Worm (Caenorhabditis elegans): ENCODE results near the gene srab-14.

Gene srab-14

ce11 chrII:7489605-7490004, 9.7 kb downstream of the srab-14 start, which contains the start of gene D1022.9:
D1022.9 (minus strand) TSS chrII:7489705.
- TF ChIP-seq ceh-45 (GFP tag; IDR thresholded peaks at IDR 0.05) (no peak), pha-2 (tag; optimal IDR thresholded peaks at IDR 0.05) (no peak), Y22D7AL.16 (tag; optimal IDR thresholded peaks at IDR 0.05) (no peak), C08G9.2 (tag; optimal IDR thresholded peaks at IDR 0.05) (no peak), unc-42 (tag; optimal IDR thresholded peaks at IDR 0.05) (no peak), K02D7.2 (tag; optimal IDR thresholded peaks at IDR 0.05) (no peak)

ce11 chrII:7483009-7483408, 16.3 kb downstream of the srab-14 start, which contains the start of gene cah-2:
cah-2 (minus strand) TSS chrII:7483109.
- TF ChIP-seq eyg-1 (tag; optimal IDR thresholded peaks at IDR 0.05) (no peak), unc-55 (GFP tag; optimal IDR thresholded peaks at IDR 0.05) (no peak), elt-2 (tag; optimal IDR thresholded peaks at IDR 0.05) (no peak), ceh-2 (tag; optimal IDR thresholded peaks at IDR 0.05) (no peak), pros-1 (tag; optimal IDR thresholded peaks at IDR 0.05) (no peak), pha-4 (tag; optimal IDR thresholded peaks at IDR 0.05) (no peak), ref-2 (tag; optimal IDR thresholded peaks at IDR 0.05) (no peak), ahr-1 (tag; optimal IDR thresholded peaks at IDR 0.05) (no peak), hlh-6 (tag; optimal IDR thresholded peaks at IDR 0.05) (no peak), nfya-1 (tag; optimal IDR thresholded peaks at IDR 0.05) (no peak), npax-4 (tag; optimal IDR thresholded peaks at IDR 0.05) (no peak), pha-2 (tag; optimal IDR thresholded peaks at IDR 0.05) (no peak), sdc-2 (tag; optimal IDR thresholded peaks at IDR 0.05) (no peak), ets-4 (tag; optimal IDR thresholded peaks at IDR 0.05) (no peak), ceh-45 (GFP tag; IDR thresholded peaks at IDR 0.05) (no peak), unc-42 (tag; optimal IDR thresholded peaks at IDR 0.05) (no peak), ceh-48 (tag; optimal IDR thresholded peaks at IDR 0.05) (no peak), ceh-18 (tag; optimal IDR thresholded peaks at IDR 0.05) (no peak), hlh-30 (tag; optimal IDR thresholded peaks at IDR 0.05; ENCODE audit: insufficient read depth) (no peak), ceh-14 (tag; optimal IDR thresholded peaks at IDR 0.05) (no peak)

- TF ChIP-seq F13H6.1 (tag; optimal IDR thresholded peaks at IDR 0.05) (peak; percentile 55), nhr-11 (tag; optimal IDR thresholded peaks at IDR 0.05) (no peak), C38D4.7 (GFP tag; optimal IDR thresholded peaks at IDR 0.05) (no peak), pha-2 (tag; optimal IDR thresholded peaks at IDR 0.05) (no peak), unc-42 (tag; optimal IDR thresholded peaks at IDR 0.05) (peak; percentile 78), unc-86 (tag; optimal IDR thresholded peaks at IDR 0.05) (no peak), ceh-24 (tag; optimal IDR thresholded peaks at IDR 0.05) (no peak), ceh-9 (tag; optimal IDR thresholded peaks at IDR 0.05) (no peak), ceh-30 (tag; optimal IDR thresholded peaks at IDR 0.05) (no peak), ceh-6 (GFP tag; optimal IDR thresholded peaks at IDR 0.05) (peak; percentile 23), pag-3 (tag; optimal IDR thresholded peaks at IDR 0.05; ENCODE audit: borderline replicate concordance) (no peak), tbx-7 (tag; optimal IDR thresholded peaks at IDR 0.05) (peak; percentile 55), ceh-22 (tag; optimal IDR thresholded peaks at IDR 0.05) (no peak), pros-1 (tag; optimal IDR thresholded peaks at IDR 0.05) (no peak), che-1 (tag; optimal IDR thresholded peaks at IDR 0.05) (no peak), lim-6 (tag; optimal IDR thresholded peaks at IDR 0.05) (peak; percentile 64), T23F11.4 (GFP tag; optimal IDR thresholded peaks at IDR 0.05) (no peak), eyg-1 (tag; optimal IDR thresholded peaks at IDR 0.05) (no peak), ceh-14 (tag; optimal IDR thresholded peaks at IDR 0.05) (peak; percentile 72), hlh-30 (tag; optimal IDR thresholded peaks at IDR 0.05; ENCODE audit: insufficient read depth) (peak; percentile 69), pha-4 (tag; optimal IDR thresholded peaks at IDR 0.05) (no peak), pqm-1 (tag; optimal IDR thresholded peaks at IDR 0.05) (peak; percentile 42), ama-1 (optimal IDR thresholded peaks at IDR 0.05) (no peak), pax-1 (tag; optimal IDR thresholded peaks at IDR 0.05) (no peak), ceh-18 (tag; optimal IDR thresholded peaks at IDR 0.05) (peak; percentile 75), nhr-232 (tag; optimal IDR thresholded peaks at IDR 0.05) (no peak), dmd-4 (tag; optimal IDR thresholded peaks at IDR 0.05; ENCODE audit: borderline replicate concordance) (peak; percentile 63), fkh-10 (GFP tag; optimal IDR thresholded peaks at IDR 0.05) (no peak), ceh-48 (tag; optimal IDR thresholded peaks at IDR 0.05) (no peak), ceh-31 (tag; optimal IDR thresholded peaks at IDR 0.05) (peak; percentile 93), rnt-1 (tag; optimal IDR thresholded peaks at IDR 0.05) (peak; percentile 86), K09A11.1 (tag; optimal IDR thresholded peaks at IDR 0.05; ENCODE audit: insufficient read depth) (no peak), Y22D7AL.16 (tag; optimal IDR thresholded peaks at IDR 0.05) (no peak), elt-4 (tag; optimal IDR thresholded peaks at IDR 0.05) (no peak), sdc-2 (tag; optimal IDR thresholded peaks at IDR 0.05) (no peak), ref-2 (tag; optimal IDR thresholded peaks at IDR 0.05) (peak; percentile 84)
Measured at ce11 chrII:7478487-7479234, 20.6 kb downstream of the srab-14 start, which contains the start of the genes aka-1 and ubc-6. aka-1 (minus strand) TSS chrII:7478537. ubc-6 (plus strand) TSS chrII:7479187.

All from whole organism, late embryonic.